Fruit fly (Drosophila melanogaster) whole organism, prepupa: Measurements from ENCODE around the gene Adat1.

ENCODE experiments used
- Blimp-1 ChIP-seq: fragments of 200-800 bp; sonication (Bioruptor generic); optimal IDR thresholded peaks from 3 replicates; lab custom pipeline; 2017; ENCODE audit warnings: missing biosample characterization, missing genetic modification characterization, mild to moderate bottlenecking, moderate library complexity, missing genetic modification reagents
- CG10631 ChIP-seq: fragments of 200-800 bp; sonication (Bioruptor generic); optimal IDR thresholded peaks from 2 replicates; lab custom pipeline; 2016; ENCODE audit warnings: missing biosample characterization, missing genetic modification characterization
- CG11762 ChIP-seq: fragments of 200-800 bp; sonication (Bioruptor generic); optimal IDR thresholded peaks from 3 replicates; lab custom pipeline; 2016; ENCODE audit warnings: missing biosample characterization, missing genetic modification characterization; ENCODE audit not compliant: insufficient read depth
- CG15336 ChIP-seq: fragments of 200-800 bp; sonication (Bioruptor generic); IDR thresholded peaks from 2 replicates; pipeline ENCODE4 v1.3.6; 2022; ENCODE audit warnings: missing biosample characterization, missing genetic modification characterization
- CG1621 ChIP-seq: fragments of 200-800 bp; sonication (Bioruptor generic); optimal IDR thresholded peaks from 3 replicates; lab custom pipeline; 2018; ENCODE audit warnings: missing biosample characterization, mild to moderate bottlenecking, missing genetic modification characterization
- CG16779 ChIP-seq: fragments of 200-800 bp; sonication (Bioruptor generic); optimal IDR thresholded peaks from 3 replicates; lab custom pipeline; 2017; ENCODE audit warnings: missing biosample characterization, mild to moderate bottlenecking, missing genetic modification characterization
- CG3032 ChIP-seq: fragments of 200-800 bp; optimal IDR thresholded peaks from 2 replicates; lab custom pipeline; 2019; ENCODE audit warnings: missing biosample characterization, mild to moderate bottlenecking, missing genetic modification characterization, moderate library complexity
- CG31627 ChIP-seq: fragments of 200-800 bp; sonication (Bioruptor generic); optimal IDR thresholded peaks from 3 replicates; lab custom pipeline; 2016; ENCODE audit warnings: missing biosample characterization, missing genetic modification characterization
- CG34406 ChIP-seq: fragments of 200-800 bp; sonication (Bioruptor generic); optimal IDR thresholded peaks from 3 replicates; lab custom pipeline; 2016; ENCODE audit warnings: missing biosample characterization, missing genetic modification characterization
- CG4318 ChIP-seq: fragments of 200-800 bp; sonication (Bioruptor generic); optimal IDR thresholded peaks from 3 replicates; lab custom pipeline; 2017; ENCODE audit warnings: missing biosample characterization, mild to moderate bottlenecking, missing genetic modification characterization
- CG6163 ChIP-seq: fragments of 200-800 bp; sonication (Bioruptor generic); IDR thresholded peaks from 3 replicates; pipeline ENCODE4 v1.3.6; 2022; ENCODE audit warnings: missing biosample characterization, missing genetic modification characterization
- CG6276 ChIP-seq: fragments of 200-800 bp; sonication (Bioruptor generic); optimal IDR thresholded peaks from 2 replicates; lab custom pipeline; 2017; ENCODE audit warnings: missing biosample characterization, mild to moderate bottlenecking, missing genetic modification characterization
- CG6792 ChIP-seq: fragments of 200-800 bp; sonication (Bioruptor generic); optimal IDR thresholded peaks from 3 replicates; lab custom pipeline; 2016; ENCODE audit warnings: missing biosample characterization, missing genetic modification characterization
- CG6808 ChIP-seq: fragments of 200-800 bp; sonication (Bioruptor generic); optimal IDR thresholded peaks from 3 replicates; lab custom pipeline; 2017; ENCODE audit warnings: missing biosample characterization, missing genetic modification characterization, mild to moderate bottlenecking, moderate library complexity, missing genetic modification reagents
- CG6854 ChIP-seq: fragments of 200-800 bp; sonication (Bioruptor generic); optimal IDR thresholded peaks from 2 replicates; lab custom pipeline; 2017; ENCODE audit warnings: missing biosample characterization, mild to moderate bottlenecking, missing genetic modification characterization
- CG7368 ChIP-seq: fragments of 200-800 bp; sonication (Bioruptor generic); optimal IDR thresholded peaks from 3 replicates; lab custom pipeline; 2016; ENCODE audit warnings: missing biosample characterization, missing genetic modification characterization
- CG8319 ChIP-seq: fragments of 200-800 bp; sonication (Bioruptor generic); optimal IDR thresholded peaks from 3 replicates; lab custom pipeline; 2016; ENCODE audit warnings: missing biosample characterization, missing genetic modification characterization
- CG8632 ChIP-seq: fragments of 200-800 bp; sonication (Bioruptor generic); optimal IDR thresholded peaks from 3 replicates; lab custom pipeline; 2016; ENCODE audit warnings: missing biosample characterization, missing genetic modification characterization
- CG9139 ChIP-seq: fragments of 200-800 bp; sonication (Bioruptor generic); optimal IDR thresholded peaks from 3 replicates; lab custom pipeline; 2017; ENCODE audit warnings: missing biosample characterization, mild to moderate bottlenecking, missing genetic modification characterization
- Eip75B ChIP-seq: fragments of 200-800 bp; sonication (Bioruptor generic); optimal IDR thresholded peaks from 3 replicates; lab custom pipeline; 2016; ENCODE audit warnings: missing biosample characterization, missing genetic modification characterization
- Eip78C ChIP-seq: fragments of 200-800 bp; sonication (Bioruptor generic); peaks from one replicate; lab custom pipeline; 2016; ENCODE audit warnings: missing biosample characterization, missing genetic modification characterization
- Eip93F ChIP-seq: fragments of 200-800 bp; sonication (Bioruptor generic); optimal IDR thresholded peaks from 2 replicates; lab custom pipeline; 2016; ENCODE audit warnings: missing biosample characterization, mild to moderate bottlenecking, missing genetic modification characterization
- Ets96B ChIP-seq: fragments of 200-800 bp; optimal IDR thresholded peaks from 2 replicates; lab custom pipeline; 2019; ENCODE audit warnings: missing biosample characterization, mild to moderate bottlenecking, missing genetic modification characterization, moderate library complexity
- Gug ChIP-seq: fragments of 200-800 bp; sonication (Bioruptor generic); IDR thresholded peaks from 2 replicates; pipeline ENCODE4 v1.3.6; 2022; ENCODE audit warnings: missing biosample characterization, missing genetic modification characterization
- Hr38 ChIP-seq: sonication (Bioruptor generic); optimal IDR thresholded peaks from 2 replicates; lab custom pipeline; 2016; ENCODE audit warnings: missing biosample characterization, missing genetic modification characterization
- Hr39 ChIP-seq: fragments of 200-800 bp; sonication (Bioruptor generic); optimal IDR thresholded peaks from 2 replicates; lab custom pipeline; 2016; ENCODE audit warnings: missing biosample characterization, missing genetic modification characterization
- Hr4 ChIP-seq: fragments of 200-800 bp; sonication (Bioruptor generic); optimal IDR thresholded peaks from 3 replicates; lab custom pipeline; 2016; ENCODE audit warnings: missing biosample characterization, missing genetic modification characterization
- Lpt ChIP-seq: fragments of 200-800 bp; sonication (Bioruptor generic); optimal IDR thresholded peaks from 3 replicates; lab custom pipeline; 2016; ENCODE audit warnings: missing biosample characterization, missing genetic modification characterization
- Met ChIP-seq: fragments of 200-800 bp; sonication (Bioruptor generic); optimal IDR thresholded peaks from 3 replicates; lab custom pipeline; 2016; ENCODE audit warnings: missing biosample characterization, missing genetic modification characterization
- Sox15 ChIP-seq: fragments of 200-800 bp; sonication (Bioruptor generic); optimal IDR thresholded peaks from 3 replicates; lab custom pipeline; 2016; ENCODE audit warnings: missing biosample characterization, missing genetic modification characterization
- achi ChIP-seq: fragments of 200-800 bp; sonication (Bioruptor generic); optimal IDR thresholded peaks from 3 replicates; lab custom pipeline; 2016; ENCODE audit warnings: missing biosample characterization, missing genetic modification characterization
- acj6 ChIP-seq: fragments of 200-800 bp; sonication (Bioruptor generic); optimal IDR thresholded peaks from 3 replicates; lab custom pipeline; 2016; ENCODE audit warnings: missing biosample characterization, missing genetic modification characterization
- dac ChIP-seq: fragments of 200-800 bp; sonication (Bioruptor generic); optimal IDR thresholded peaks from 2 replicates; lab custom pipeline; 2017; ENCODE audit warnings: missing biosample characterization, mild to moderate bottlenecking, missing genetic modification characterization
- dsx ChIP-seq: fragments of 200-800 bp; optimal IDR thresholded peaks from 3 replicates; lab custom pipeline; 2019; ENCODE audit warnings: missing biosample characterization, mild to moderate bottlenecking, missing genetic modification characterization, moderate library complexity; ENCODE audit not compliant: poor library complexity, severe bottlenecking
- eg ChIP-seq: fragments of 200-800 bp; sonication (Bioruptor generic); IDR thresholded peaks from 3 replicates; pipeline ENCODE4 v1.3.6; 2022; ENCODE audit warnings: missing biosample characterization, missing genetic modification characterization
- esn ChIP-seq: fragments of 200-800 bp; sonication (Bioruptor generic); optimal IDR thresholded peaks from 2 replicates; lab custom pipeline; 2016; ENCODE audit warnings: missing biosample characterization, mild to moderate bottlenecking, missing genetic modification characterization, moderate library complexity
- fkh ChIP-seq: fragments of 200-800 bp; sonication (Bioruptor generic); optimal IDR thresholded peaks from 3 replicates; lab custom pipeline; 2017; ENCODE audit warnings: missing biosample characterization, mild to moderate bottlenecking, missing genetic modification characterization, moderate library complexity
- lz ChIP-seq: fragments of 200-800 bp; sonication (Bioruptor generic); optimal IDR thresholded peaks from 3 replicates; lab custom pipeline; 2016; ENCODE audit warnings: missing biosample characterization, missing genetic modification characterization
- net ChIP-seq: fragments of 200-800 bp; sonication (Bioruptor generic); optimal IDR thresholded peaks from 3 replicates; lab custom pipeline; 2016; ENCODE audit warnings: missing biosample characterization, missing genetic modification characterization
- pdm3 ChIP-seq: fragments of 200-800 bp; sonication (Bioruptor generic); optimal IDR thresholded peaks from 3 replicates; lab custom pipeline; 2016; ENCODE audit warnings: missing biosample characterization, missing genetic modification characterization
- ss ChIP-seq, 2 experiments: fragments of 200-800 bp; sonication (Bioruptor generic); optimal IDR thresholded peaks; 2 replicates in 1 of 2; 3 replicates in 1 of 2; lab custom pipeline; 2017 to 2018; ENCODE audit warnings: mild to moderate bottlenecking in 2 of 2, missing biosample characterization in 2 of 2, missing genetic modification characterization in 2 of 2, moderate library complexity in 1 of 2
- svp ChIP-seq: fragments of 200-800 bp; sonication (Bioruptor generic); peaks from one replicate; lab custom pipeline; 2016; ENCODE audit warnings: missing biosample characterization, missing genetic modification characterization
- topi ChIP-seq: fragments of 200-800 bp; sonication (Bioruptor generic); optimal IDR thresholded peaks from 3 replicates; lab custom pipeline; 2016; ENCODE audit warnings: missing biosample characterization, missing genetic modification characterization
- vri ChIP-seq: fragments of 200-800 bp; sonication (Bioruptor generic); optimal IDR thresholded peaks from 3 replicates; lab custom pipeline; 2016; ENCODE audit warnings: missing biosample characterization, mild to moderate bottlenecking, missing genetic modification characterization

Gene Adat1

dm6 chr2L:13839744-13840151 is 28.5 kb upstream of the Adat1 start (continued):
- TF ChIP-seq CG11762 (GFP tag; lab: Kevin White, UChicago) (peak; percentile 88), eg (GFP tag; lab: Robert Waterston, UW) (peak; percentile 89; the same call in 2 of the 3 replicates), fkh (no peak), ss (GFP tag; optimal IDR thresholded peaks at IDR 0.05; lab: Kevin White, UChicago) (peak in 1 of 2 experiments; percentile 79), lz (GFP tag; lab: Kevin White, UChicago) (peak; percentile 94), CG10631 (peak; percentile 88), Eip78C (GFP tag; lab: Kevin White, UChicago) (peak; percentile 98), esn (GFP tag; lab: Kevin White, UChicago) (peak; percentile 97)

dm6 chr2L:13838647-13839390 is 27.5 kb upstream of the Adat1 start:
- TF ChIP-seq Hr39 (peak; percentile 3), Gug (GFP tag; lab: Robert Waterston, UW) (no peak), CG15336 (GFP tag; lab: Robert Waterston, UW) (0 out of 2 replicates have a peak, but pooled peaks have one; percentile 18), vri (GFP tag; lab: Kevin White, UChicago) (peak; percentile 3), lz (GFP tag; lab: Kevin White, UChicago) (peak; percentile 20), Eip93F (GFP tag; lab: Kevin White, UChicago) (peak; percentile 7), net (GFP tag; lab: Kevin White, UChicago) (no peak), CG7368 (GFP tag; lab: Kevin White, UChicago) (no peak), svp (GFP tag; lab: Kevin White, UChicago) (no peak), dac (no peak), fkh (peak; percentile 42), Met (GFP tag; lab: Kevin White, UChicago) (peak; percentile 30), achi (GFP tag; lab: Kevin White, UChicago) (no peak), Eip78C (GFP tag; lab: Kevin White, UChicago) (peak; percentile 68), CG6854 (GFP tag; lab: Kevin White, UChicago) (no peak), Ets96B (tag; lab: Kevin White, UChicago) (no peak), CG31627 (GFP tag; lab: Kevin White, UChicago) (peak; percentile 17), pdm3 (GFP tag; lab: Kevin White, UChicago) (no peak)

dm6 chr2L:13837579-13837978 is 26.3 kb upstream of the Adat1 start:
- TF ChIP-seq Hr38 (GFP tag; lab: Kevin White, UChicago) = no peak
- TF ChIP-seq CG9139 (GFP tag; lab: Kevin White, UChicago) = no peak
- no peak for TF ChIP-seq fkh
- no peak for TF ChIP-seq CG4318 (GFP tag; lab: Kevin White, UChicago)
- 0 out of 3 replicates have a peak, but pooled peaks have one; percentile 35 for TF ChIP-seq CG6163
- peak; percentile 4 for TF ChIP-seq topi
- TF ChIP-seq esn (GFP tag; lab: Kevin White, UChicago) = no peak
- no peak for TF ChIP-seq CG6808 (GFP tag; lab: Kevin White, UChicago)
- no peak for TF ChIP-seq CG6276
- no peak for TF ChIP-seq CG16779 (tag; lab: Kevin White, UChicago)
- no peak for TF ChIP-seq Eip93F (GFP tag; lab: Kevin White, UChicago)
- no peak for TF ChIP-seq CG34406
- peak; percentile 29 for TF ChIP-seq Blimp-1
- no peak for TF ChIP-seq eg (GFP tag; lab: Robert Waterston, UW)
- TF ChIP-seq ss (GFP tag; optimal IDR thresholded peaks at IDR 0.05; lab: Kevin White, UChicago) = peak in 1 of 2 experiments; percentile 60
- peak; percentile 20 for TF ChIP-seq Lpt (GFP tag; lab: Kevin White, UChicago)
- no peak for TF ChIP-seq CG8319 (GFP tag; lab: Kevin White, UChicago)
- TF ChIP-seq Met (GFP tag; lab: Kevin White, UChicago) = no peak
- no peak for TF ChIP-seq CG8632
- TF ChIP-seq Hr39 = no peak
- TF ChIP-seq CG11762 (GFP tag; lab: Kevin White, UChicago) = no peak
- TF ChIP-seq Sox15 (GFP tag; lab: Kevin White, UChicago) = no peak
- TF ChIP-seq CG31627 (GFP tag; lab: Kevin White, UChicago) = no peak
- TF ChIP-seq Gug (GFP tag; lab: Robert Waterston, UW) = no peak
- TF ChIP-seq vri (GFP tag; lab: Kevin White, UChicago) = peak; percentile 16
- peak; percentile 92 for TF ChIP-seq svp (GFP tag; lab: Kevin White, UChicago)
- TF ChIP-seq CG6792 = no peak
- no peak for TF ChIP-seq lz (GFP tag; lab: Kevin White, UChicago)
- no peak for TF ChIP-seq Hr4
- no peak for TF ChIP-seq Ets96B (tag; lab: Kevin White, UChicago)
- TF ChIP-seq Eip78C (GFP tag; lab: Kevin White, UChicago) = peak; percentile 79
- TF ChIP-seq Eip75B (GFP tag; lab: Kevin White, UChicago) = no peak
- TF ChIP-seq acj6 (GFP tag; lab: Kevin White, UChicago) = no peak
- no peak for TF ChIP-seq CG3032 (tag; lab: Kevin White, UChicago)
- no peak for TF ChIP-seq dsx (GFP tag; lab: Kevin White, UChicago)
- no peak for TF ChIP-seq CG1621 (tag; lab: Kevin White, UChicago)
